Fruit fly (Drosophila melanogaster): ENCODE results near the gene mei-218.

DNA sequence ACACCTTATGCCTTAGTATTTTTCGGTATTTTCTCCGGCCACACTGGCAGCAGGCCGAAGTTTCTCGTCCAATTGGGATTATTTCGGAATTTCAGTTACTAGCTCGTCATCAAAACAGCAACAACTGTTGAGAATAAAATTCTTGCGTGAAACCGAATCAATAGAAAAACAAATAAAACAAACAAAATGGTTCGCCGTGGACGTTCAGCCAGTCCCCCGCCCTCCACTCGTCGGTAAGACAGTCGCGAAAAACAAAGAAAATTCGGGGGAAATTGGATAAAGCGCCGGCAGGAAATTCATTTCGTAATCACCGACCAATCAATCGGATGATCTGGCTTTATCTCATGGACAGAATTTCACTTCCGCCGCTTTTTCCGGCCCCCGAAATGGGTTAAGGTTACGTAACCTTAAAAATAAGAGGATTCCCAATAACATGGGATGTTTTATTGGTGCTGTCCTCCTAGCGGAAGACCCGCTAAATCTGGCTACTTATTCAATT is 6.2 kb upstream of the mei-218 start, which contains the start of gene Chchd2:
- TF ChIP-seq lola (GFP tag; optimal IDR thresholded peaks at IDR 0.05): no peak
- TF ChIP-seq Abd-B (GFP tag; optimal IDR thresholded peaks at IDR 0.05): no peak
- no peak for TF ChIP-seq usp (GFP tag; optimal IDR thresholded peaks at IDR 0.05)
- TF ChIP-seq foxo (GFP tag; optimal IDR thresholded peaks at IDR 0.05): no peak
- TF ChIP-seq ey (GFP tag; optimal IDR thresholded peaks at IDR 0.05): no peak
- no peak for TF ChIP-seq h (GFP tag; optimal IDR thresholded peaks at IDR 0.05)
- no peak for TF ChIP-seq Myc (optimal IDR thresholded peaks at IDR 0.05)
- no peak for TF ChIP-seq pan (optimal IDR thresholded peaks at IDR 0.05)
- no peak for TF ChIP-seq dmrt93B (GFP tag; optimal IDR thresholded peaks at IDR 0.05)
- no peak for TF ChIP-seq brk (GFP tag; optimal IDR thresholded peaks at IDR 0.05)
- no peak for TF ChIP-seq Rel (GFP tag; optimal IDR thresholded peaks at IDR 0.05)
- TF ChIP-seq Rel (tag; optimal IDR thresholded peaks at IDR 0.05): peak; percentile 84
